Worm (Caenorhabditis elegans) whole organism, L3 larva: ENCODE results near the gene cdc-37.
A peak's percentile ranks its signal among the peaks of the same experiment; 100 is the strongest.
"Not testable (repeated sequence)": the region's sequence is repeated elsewhere in the genome, so short reads cannot be mapped to it uniquely, and the experiment has no call there.

Experiments used
- R02D3.7 ChIP-seq: fragments of 150-350 bp; optimal IDR thresholded peaks from 2 replicates; lab custom pipeline; 2014; ENCODE audit warnings: missing biosample characterization, missing genetic modification characterization
- ZK546.5 ChIP-seq: sonication (generic microtip); optimal IDR thresholded peaks from 2 replicates; lab custom pipeline; 2017; ENCODE audit warnings: missing biosample characterization, missing genetic modification characterization
- ceh-28 ChIP-seq: fragments of 150-350 bp; optimal IDR thresholded peaks from 2 replicates; lab custom pipeline; 2014; ENCODE audit warnings: missing biosample characterization, missing genetic modification reagents, missing genetic modification characterization
- ceh-82 ChIP-seq: fragments of 150-350 bp; optimal IDR thresholded peaks from 2 replicates; lab custom pipeline; 2014; ENCODE audit warnings: missing biosample characterization, missing genetic modification characterization
- ceh-9 ChIP-seq: sonication (generic microtip); optimal IDR thresholded peaks from 2 replicates; lab custom pipeline; 2018; ENCODE audit warnings: missing biosample characterization, missing genetic modification characterization
- egl-27 ChIP-seq: sonication (generic microtip); optimal IDR thresholded peaks from 4 replicates; lab custom pipeline; 2017; ENCODE audit warnings: missing biosample characterization, missing genetic modification reagents, missing genetic modification characterization
- egl-5 ChIP-seq: fragments of 150-350 bp; optimal IDR thresholded peaks from 2 replicates; lab custom pipeline; 2017; ENCODE audit warnings: missing biosample characterization, missing genetic modification reagents, missing genetic modification characterization, inconsistent platforms
- elt-1 ChIP-seq: fragments of 150-350 bp; optimal IDR thresholded peaks from 2 replicates; lab custom pipeline; 2014; ENCODE audit warnings: missing biosample characterization, missing genetic modification characterization
- elt-2 ChIP-seq: sonication (generic microtip); optimal IDR thresholded peaks from 2 replicates; lab custom pipeline; 2016; ENCODE audit warnings: missing genetic modification reagents, mild to moderate bottlenecking, missing genetic modification characterization, missing compliant biosample characterization
- elt-3 ChIP-seq, 3 experiments: fragments of 150-350 bp in 1 of 3; sonication (generic microtip) in 2 of 3; optimal IDR thresholded peaks; 2 replicates in 2 of 3; 4 replicates in 1 of 3; lab custom pipeline; 2014 to 2017; ENCODE audit warnings: missing biosample characterization in 3 of 3, missing genetic modification characterization in 3 of 3
- eor-1 ChIP-seq, 2 experiments: fragments of 150-350 bp; optimal IDR thresholded peaks; 2 replicates each; lab custom pipeline; 2014 to 2018; ENCODE audit warnings: missing biosample characterization in 2 of 2, missing genetic modification characterization in 2 of 2
- fkh-10 ChIP-seq: sonication (generic microtip); optimal IDR thresholded peaks from 2 replicates; lab custom pipeline; 2017; ENCODE audit warnings: missing biosample characterization, missing genetic modification reagents, missing genetic modification characterization
- fkh-2 ChIP-seq: fragments of 150-350 bp; optimal IDR thresholded peaks from 2 replicates; lab custom pipeline; 2014; ENCODE audit warnings: missing biosample characterization, missing genetic modification reagents, missing genetic modification characterization
- fos-1 ChIP-seq: fragments of 150-350 bp; optimal IDR thresholded peaks from 2 replicates; lab custom pipeline; 2014; ENCODE audit warnings: missing biosample characterization, missing genetic modification characterization
- hmg-11 ChIP-seq: sonication (generic microtip); optimal IDR thresholded peaks from 2 replicates; lab custom pipeline; 2016; ENCODE audit warnings: missing genetic modification characterization, missing compliant biosample characterization
- jun-1 ChIP-seq: fragments of 150-350 bp; optimal IDR thresholded peaks from 2 replicates; lab custom pipeline; 2014; ENCODE audit warnings: missing biosample characterization, missing genetic modification reagents, missing genetic modification characterization
- lin-15B ChIP-seq: fragments of 150-350 bp; optimal IDR thresholded peaks from 2 replicates; lab custom pipeline; 2014; ENCODE audit warnings: missing biosample characterization, missing genetic modification characterization
- lin-39 ChIP-seq: fragments of 150-350 bp; optimal IDR thresholded peaks from 2 replicates; lab custom pipeline; 2018; ENCODE audit warnings: missing biosample characterization, missing genetic modification reagents, missing genetic modification characterization
- mdl-1 ChIP-seq: fragments of 150-350 bp; optimal IDR thresholded peaks from 2 replicates; lab custom pipeline; 2014; ENCODE audit warnings: missing biosample characterization, missing genetic modification characterization
- nhr-11 ChIP-seq: fragments of 150-350 bp; optimal IDR thresholded peaks from 2 replicates; lab custom pipeline; 2014; ENCODE audit warnings: missing biosample characterization, missing genetic modification characterization
- nhr-12 ChIP-seq: fragments of 150-350 bp; optimal IDR thresholded peaks from 2 replicates; lab custom pipeline; 2014; ENCODE audit warnings: missing biosample characterization, missing genetic modification characterization
- nhr-237 ChIP-seq: fragments of 150-350 bp; optimal IDR thresholded peaks from 2 replicates; lab custom pipeline; 2014; ENCODE audit warnings: missing biosample characterization, missing genetic modification characterization
- nhr-28 ChIP-seq: fragments of 150-350 bp; optimal IDR thresholded peaks from 2 replicates; lab custom pipeline; 2014; ENCODE audit warnings: missing biosample characterization, missing genetic modification characterization
- nhr-43 ChIP-seq: sonication (generic microtip); optimal IDR thresholded peaks from 2 replicates; lab custom pipeline; 2016; ENCODE audit warnings: mild to moderate bottlenecking, missing genetic modification characterization, missing compliant biosample characterization; ENCODE audit not compliant: poor library complexity, severe bottlenecking
- nhr-76 ChIP-seq: fragments of 150-350 bp; sonication (generic microtip); optimal IDR thresholded peaks from 5 replicates; lab custom pipeline; 2014; ENCODE audit warnings: missing biosample characterization, missing genetic modification characterization
- nhr-77 ChIP-seq: fragments of 150-350 bp; optimal IDR thresholded peaks from 2 replicates; lab custom pipeline; 2014; ENCODE audit warnings: missing biosample characterization, missing genetic modification characterization
- pha-4 ChIP-seq: fragments of 150-350 bp; optimal IDR thresholded peaks from 2 replicates; lab custom pipeline; 2014; ENCODE audit warnings: missing biosample characterization, missing genetic modification reagents, missing genetic modification characterization
- pqm-1 ChIP-seq: fragments of 150-350 bp; optimal IDR thresholded peaks from 2 replicates; lab custom pipeline; 2017; ENCODE audit warnings: missing biosample characterization, missing genetic modification characterization, inconsistent platforms
- sea-2 ChIP-seq: fragments of 150-350 bp; sonication (generic microtip); optimal IDR thresholded peaks from 4 replicates; lab custom pipeline; 2014; ENCODE audit warnings: missing biosample characterization, missing genetic modification reagents, missing genetic modification characterization
- skn-1 ChIP-seq: fragments of 150-350 bp; optimal IDR thresholded peaks from 2 replicates; lab custom pipeline; 2014; ENCODE audit warnings: missing biosample characterization, missing genetic modification characterization
- snpc-4 ChIP-seq: fragments of 150-350 bp; optimal IDR thresholded peaks from 2 replicates; lab custom pipeline; 2014; ENCODE audit warnings: missing biosample characterization, missing genetic modification characterization
- tbx-2 ChIP-seq: sonication (generic microtip); optimal IDR thresholded peaks from 2 replicates; lab custom pipeline; 2016; ENCODE audit warnings: mild to moderate bottlenecking, missing genetic modification characterization, missing compliant biosample characterization
- ztf-11 ChIP-seq: fragments of 150-350 bp; optimal IDR thresholded peaks from 2 replicates; lab custom pipeline; 2014; ENCODE audit warnings: missing biosample characterization, missing genetic modification characterization

Gene cdc-37

DNA sequence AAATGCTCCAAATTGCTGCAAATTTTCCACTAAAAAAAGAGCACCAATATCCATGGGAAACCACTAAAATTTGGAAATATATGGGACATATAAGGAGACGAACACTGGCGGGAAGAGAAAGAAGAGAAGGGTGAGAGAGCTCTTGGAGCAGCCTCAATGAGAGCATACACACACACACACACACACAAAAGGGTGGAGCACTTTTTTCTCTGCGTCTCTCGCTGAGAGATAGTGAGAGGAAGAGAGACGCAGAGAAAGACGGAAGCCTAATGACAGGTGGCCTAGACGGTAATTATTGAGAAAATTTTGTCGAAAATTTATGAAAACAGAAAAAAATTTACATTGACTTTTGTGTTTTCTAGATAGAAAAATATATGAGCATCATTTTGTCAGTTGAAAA is 42.1 kb upstream of the cdc-37 start:
- TF ChIP-seq lin-15B (tag; lab: Kevin White, UChicago): no peak
- TF ChIP-seq tbx-2 (tag; lab: Kevin White, UChicago): no peak
- peak; percentile 50 for TF ChIP-seq hmg-11 (tag; lab: Kevin White, UChicago)
- TF ChIP-seq egl-5: no peak
- peak; percentile 60 for TF ChIP-seq pha-4 (tag; lab: Kevin White, UChicago)
- TF ChIP-seq snpc-4 (tag; lab: Kevin White, UChicago): no peak
- no peak for TF ChIP-seq elt-1 (tag; lab: Kevin White, UChicago)
- no peak for TF ChIP-seq nhr-11 (tag; lab: Kevin White, UChicago)
- TF ChIP-seq lin-39 (tag; lab: Kevin White, UChicago): peak; percentile 50
- no peak for TF ChIP-seq ztf-11 (tag; lab: Kevin White, UChicago)
- TF ChIP-seq elt-2 (tag; lab: Kevin White, UChicago): peak; percentile 28
- TF ChIP-seq R02D3.7 (tag; lab: Kevin White, UChicago): no peak
- TF ChIP-seq ceh-9 (tag; lab: Kevin White, UChicago): no peak
- TF ChIP-seq mdl-1 (tag; lab: Kevin White, UChicago): no peak
- no peak for TF ChIP-seq nhr-43 (tag; lab: Kevin White, UChicago)

DNA sequence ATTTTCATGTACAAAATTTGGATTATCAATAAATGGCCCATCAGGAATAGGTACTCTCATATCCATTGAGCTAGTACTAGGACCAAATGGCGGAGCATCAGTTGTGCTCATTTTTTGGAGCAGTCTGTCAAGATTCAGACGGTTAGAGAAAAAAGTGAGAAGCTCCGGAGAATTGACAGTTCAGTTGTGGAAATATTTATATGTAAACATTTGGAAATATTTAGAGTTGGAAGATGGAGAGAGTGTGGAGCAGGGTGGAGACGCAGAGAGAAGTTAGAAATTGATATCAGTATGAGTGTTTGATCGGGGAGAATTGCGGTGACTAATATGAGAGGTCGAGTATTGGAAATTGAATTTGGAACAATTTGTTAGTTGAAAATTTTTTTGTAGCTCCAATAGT is 40.7 kb upstream of the cdc-37 start:
- TF ChIP-seq ztf-11 (tag; lab: Kevin White, UChicago): no peak
- TF ChIP-seq nhr-28 (tag; lab: Kevin White, UChicago): no peak
- TF ChIP-seq pha-4 (tag; lab: Kevin White, UChicago): peak; percentile 63
- peak; percentile 64 for TF ChIP-seq elt-2 (tag; lab: Kevin White, UChicago)
- peak; percentile 70 for TF ChIP-seq pqm-1 (tag; lab: Kevin White, UChicago)

DNA sequence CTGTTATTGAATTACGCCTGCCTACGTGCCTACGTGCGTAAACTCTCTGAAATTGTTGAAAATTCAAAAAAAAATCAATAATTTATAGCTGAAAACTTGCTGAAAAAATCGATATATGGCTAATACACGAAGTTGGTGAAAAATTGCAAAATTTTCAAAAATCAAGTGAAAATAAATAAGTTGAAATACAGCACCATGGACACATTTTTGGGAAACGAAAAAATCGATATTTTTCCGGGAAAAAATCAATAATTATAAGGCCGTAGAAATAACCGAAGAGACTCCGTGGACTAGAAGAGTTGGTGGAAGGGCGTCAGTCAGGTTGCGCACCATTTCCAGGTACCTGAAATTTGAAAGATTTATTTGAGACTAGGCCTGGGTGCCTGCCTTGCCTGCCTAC is 34.3 kb upstream of the cdc-37 start:
- TF ChIP-seq ceh-28 (tag; lab: Kevin White, UChicago) (peak; percentile 84), sea-2 (GFP tag; lab: Kevin White, UChicago) (no peak)
- TF ChIP-seq, all 47 proteins: peak for 1

DNA sequence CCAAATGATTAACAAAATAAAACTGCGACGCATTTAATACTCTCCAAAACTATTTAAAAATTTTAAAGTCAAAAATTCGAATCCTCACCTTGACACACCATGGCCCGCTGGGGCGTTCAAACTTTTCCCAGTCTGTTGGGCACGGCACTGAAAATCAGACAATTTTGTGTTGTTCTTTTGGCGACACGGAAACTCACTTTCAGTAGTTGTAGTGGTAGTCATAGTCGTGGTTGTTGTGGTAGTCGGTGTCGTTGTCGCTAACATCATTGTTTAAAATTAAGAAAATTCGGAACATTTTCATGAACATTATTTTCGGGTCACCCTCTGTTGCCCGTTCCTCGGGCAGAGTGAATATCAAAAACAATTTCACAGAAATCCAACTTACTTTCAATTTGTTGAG is 32.0 kb upstream of the cdc-37 start, which contains the start of gene clec-118:
TSS of gene clec-118 (minus strand) at position 101 of the 400 bp plus-strand sequence.
- TF ChIP-seq skn-1, elt-1, ZK546.5 (tag; lab: Kevin White, UChicago): not testable (repeated sequence)
- TF ChIP-seq, all 47 proteins: peak for 0; not testable (repeated sequence) for 47

DNA sequence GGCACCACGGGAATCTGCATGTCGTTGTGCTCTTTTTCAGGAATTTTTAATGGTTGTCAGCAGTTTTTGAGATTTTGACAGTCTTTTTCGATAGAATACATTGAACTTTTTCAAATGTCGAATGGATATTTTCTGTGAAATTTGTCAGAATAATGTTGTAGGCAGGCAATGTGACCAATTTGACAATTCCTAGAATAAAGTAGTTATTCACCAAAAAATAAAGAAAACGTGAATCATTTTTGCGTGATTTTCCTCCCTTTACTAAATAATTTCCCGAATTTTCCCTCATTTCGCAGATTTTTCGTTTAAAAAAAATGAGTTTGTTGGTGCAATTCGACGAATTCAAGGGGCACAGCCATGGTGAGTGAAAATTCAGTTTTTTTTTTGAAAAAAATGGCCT is 28.4 kb upstream of the cdc-37 start, which contains the start of gene W04H10.1:
TSS of gene W04H10.1 (plus strand) at position 301 of the 400 bp plus-strand sequence.
- TF ChIP-seq lin-39 (tag; lab: Kevin White, UChicago) (no peak), nhr-11 (tag; lab: Kevin White, UChicago) (no peak), jun-1 (tag; lab: Kevin White, UChicago) (no peak), lin-15B (tag; lab: Kevin White, UChicago) (no peak), pha-4 (tag; lab: Kevin White, UChicago) (no peak), ceh-82 (tag; lab: Kevin White, UChicago) (no peak), nhr-12 (no peak), nhr-43 (tag; lab: Kevin White, UChicago) (no peak), elt-3 (tag; optimal IDR thresholded peaks at IDR 0.05; lab: Kevin White, UChicago) (no peak), fkh-2 (tag; lab: Kevin White, UChicago) (no peak), hmg-11 (tag; lab: Kevin White, UChicago) (no peak), nhr-76 (no peak), nhr-77 (no peak), eor-1 (tag; optimal IDR thresholded peaks at IDR 0.05; lab: Kevin White, UChicago) (no peak), elt-2 (tag; lab: Kevin White, UChicago) (no peak), egl-27 (tag; lab: Kevin White, UChicago) (no peak), fkh-10 (GFP tag; lab: Kevin White, UChicago) (no peak), nhr-237 (tag; lab: Kevin White, UChicago) (no peak), snpc-4 (tag; lab: Kevin White, UChicago) (no peak), fos-1 (tag; lab: Kevin White, UChicago) (no peak)
